Worm (Caenorhabditis elegans): ENCODE results near the gene T04F8.7.
A peak's percentile ranks its signal among the peaks of the same experiment; 100 is the strongest.

Gene T04F8.7

ce11 chrX:11727761-11728160 is 47.0 kb upstream of the T04F8.7 start, which contains the start of the genes gst-42 and D1053.2 (continued):
- TF ChIP-seq pha-4 (GFP tag; IDR thresholded peaks at IDR 0.05) (no peak), pha-4 (tag; optimal IDR thresholded peaks at IDR 0.05) (peak; percentile 3), nhr-28 (tag; optimal IDR thresholded peaks at IDR 0.05) (peak; percentile 96), sdz-12 (GFP tag; optimal IDR thresholded peaks at IDR 0.05) (no peak), cey-2 (tag; optimal IDR thresholded peaks at IDR 0.05; ENCODE audit: borderline replicate concordance, insufficient read depth) (peak; percentile 54), nhr-6 (tag; optimal IDR thresholded peaks at IDR 0.05) (peak; percentile 56), lir-3 (tag; optimal IDR thresholded peaks at IDR 0.05) (no peak), aly-2 (tag; optimal IDR thresholded peaks at IDR 0.05) (no peak), nhr-77 (tag; optimal IDR thresholded peaks at IDR 0.05) (peak; percentile 86), hlh-30 (tag; optimal IDR thresholded peaks at IDR 0.05; ENCODE audit: insufficient read depth) (peak; percentile 86), ceh-20 (GFP tag; IDR thresholded peaks at IDR 0.05) (no peak), dve-1 (tag; optimal IDR thresholded peaks at IDR 0.05; ENCODE audit: insufficient read depth) (peak; percentile 94), spr-3 (GFP tag; optimal IDR thresholded peaks at IDR 0.05) (no peak), nhr-76 (tag; optimal IDR thresholded peaks at IDR 0.05) (no peak), pqm-1 (tag; optimal IDR thresholded peaks at IDR 0.05) (peak; percentile 89), hlh-11 (tag; optimal IDR thresholded peaks at IDR 0.05) (peak; percentile 93)

- TF ChIP-seq unc-62 (GFP tag; optimal IDR thresholded peaks at IDR 0.05 in 1 of 2) (peak in 1 of 2 experiments; percentile 69), unc-62 (tag; optimal IDR thresholded peaks at IDR 0.05) (no peak), F26F4.8 (GFP tag; conservative IDR thresholded peaks at IDR 0.05) (no peak)
Observed at ce11 chrX:11726450-11726849, 45.7 kb upstream of the T04F8.7 start.

DNA sequence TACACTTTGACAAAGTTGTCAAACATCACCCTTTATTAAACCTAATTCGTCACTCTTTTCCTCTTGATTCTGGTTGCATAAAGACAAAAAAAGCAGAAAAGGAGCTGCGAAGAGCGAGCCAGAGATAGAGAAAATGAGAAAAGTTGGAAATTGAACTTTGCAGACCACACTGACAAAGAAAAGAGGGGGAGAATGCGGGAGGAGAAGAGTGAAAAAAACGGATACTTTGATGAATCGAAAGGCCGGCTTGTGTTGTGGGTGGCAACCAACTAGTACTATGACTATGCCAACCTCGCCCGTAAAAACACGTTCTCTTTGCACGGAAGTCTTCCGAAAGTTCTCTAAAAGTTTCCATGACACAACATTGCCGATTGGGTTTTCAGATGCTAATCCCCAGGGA is 44.9 kb upstream of the T04F8.7 start:
- TF ChIP-seq lin-29 (GFP tag; IDR thresholded peaks at IDR 0.05) (no peak), unc-62 (GFP tag; optimal IDR thresholded peaks at IDR 0.05 in 1 of 2) (peak in 1 of 2 experiments; percentile 81), unc-62 (tag; optimal IDR thresholded peaks at IDR 0.05) (no peak)

ce11 chrX:11723781-11724201 is 43.0 kb upstream of the T04F8.7 start, which contains the start of gene D1053.4:
Gene D1053.4 (minus strand): TSS chrX:11723800.
- TF ChIP-seq F10B5.3 (tag; optimal IDR thresholded peaks at IDR 0.05) (no peak), mep-1 (tag; optimal IDR thresholded peaks at IDR 0.05) (peak; percentile 55), Y75B8A.6 (GFP tag; IDR thresholded peaks at IDR 0.05) (no peak), hlh-11 (tag; optimal IDR thresholded peaks at IDR 0.05) (peak; percentile 61), nhr-102 (tag; optimal IDR thresholded peaks at IDR 0.05) (no peak), mdl-1 (tag; optimal IDR thresholded peaks at IDR 0.05) (peak in 1 of 2 experiments; percentile 69), unc-130 (GFP tag; optimal IDR thresholded peaks at IDR 0.05) (no peak), ztf-7 (tag; optimal IDR thresholded peaks at IDR 0.05) (no peak), cey-2 (tag; optimal IDR thresholded peaks at IDR 0.05; ENCODE audit: borderline replicate concordance, insufficient read depth) (no peak), saeg-2 (GFP tag; IDR thresholded peaks at IDR 0.05) (no peak), php-3 (GFP tag; IDR thresholded peaks at IDR 0.05) (0 out of 2 replicates have a peak, but pooled peaks have one; percentile 44), daf-16 (GFP tag; optimal IDR thresholded peaks at IDR 0.05) (no peak), daf-16 (tag; optimal IDR thresholded peaks at IDR 0.05) (peak; percentile 98), unc-62 (GFP tag; optimal IDR thresholded peaks at IDR 0.05 in 1 of 2) (peak in 1 of 2 experiments; percentile 21), unc-62 (tag; optimal IDR thresholded peaks at IDR 0.05) (no peak), nhr-28 (tag; optimal IDR thresholded peaks at IDR 0.05) (peak; percentile 90), pqm-1 (tag; optimal IDR thresholded peaks at IDR 0.05) (peak; percentile 69), dve-1 (tag; optimal IDR thresholded peaks at IDR 0.05; ENCODE audit: insufficient read depth) (peak; percentile 54), ces-1 (GFP tag; optimal IDR thresholded peaks at IDR 0.05) (peak; percentile 69), mxl-3 (GFP tag; optimal IDR thresholded peaks at IDR 0.05) (peak; percentile 12), dmd-9 (GFP tag; IDR thresholded peaks at IDR 0.05) (no peak)
